Worm (Caenorhabditis elegans): ENCODE results near the gene K09F6.15.

ce11 chrII:2288798-2289197 is 11.5 kb upstream of the K09F6.15 start, which contains the start of the genes K09F6.10 and K09F6.13:
- TF ChIP-seq elt-2 (tag; optimal IDR thresholded peaks at IDR 0.05) (no peak), jun-1 (tag; optimal IDR thresholded peaks at IDR 0.05) (no peak), nhr-25 (tag; optimal IDR thresholded peaks at IDR 0.05) (no peak), nhr-237 (tag; optimal IDR thresholded peaks at IDR 0.05) (no peak), ceh-28 (tag; optimal IDR thresholded peaks at IDR 0.05) (no peak), nhr-11 (tag; optimal IDR thresholded peaks at IDR 0.05) (no peak), zag-1 (tag; optimal IDR thresholded peaks at IDR 0.05) (no peak), tbx-2 (tag; optimal IDR thresholded peaks at IDR 0.05) (no peak), nhr-76 (tag; optimal IDR thresholded peaks at IDR 0.05) (no peak), fkh-2 (tag; optimal IDR thresholded peaks at IDR 0.05) (no peak), snpc-4 (tag; optimal IDR thresholded peaks at IDR 0.05) (no peak), ztf-4 (tag; optimal IDR thresholded peaks at IDR 0.05) (no peak)

All from whole organism, L3 larva.